Fruit fly (Drosophila melanogaster) S2 (cell line): ENCODE measurements around the gene CG7201.

ENCODE experiments used
- CG8478 ChIP-seq: fragments of >200 bp; optimal IDR thresholded peaks from 2 replicates; lab custom pipeline; 2018
- CTCF ChIP-seq, 2 experiments: fragments of >200 bp; optimal IDR thresholded peaks; 2 replicates each; lab custom pipeline; 2018

DNA sequence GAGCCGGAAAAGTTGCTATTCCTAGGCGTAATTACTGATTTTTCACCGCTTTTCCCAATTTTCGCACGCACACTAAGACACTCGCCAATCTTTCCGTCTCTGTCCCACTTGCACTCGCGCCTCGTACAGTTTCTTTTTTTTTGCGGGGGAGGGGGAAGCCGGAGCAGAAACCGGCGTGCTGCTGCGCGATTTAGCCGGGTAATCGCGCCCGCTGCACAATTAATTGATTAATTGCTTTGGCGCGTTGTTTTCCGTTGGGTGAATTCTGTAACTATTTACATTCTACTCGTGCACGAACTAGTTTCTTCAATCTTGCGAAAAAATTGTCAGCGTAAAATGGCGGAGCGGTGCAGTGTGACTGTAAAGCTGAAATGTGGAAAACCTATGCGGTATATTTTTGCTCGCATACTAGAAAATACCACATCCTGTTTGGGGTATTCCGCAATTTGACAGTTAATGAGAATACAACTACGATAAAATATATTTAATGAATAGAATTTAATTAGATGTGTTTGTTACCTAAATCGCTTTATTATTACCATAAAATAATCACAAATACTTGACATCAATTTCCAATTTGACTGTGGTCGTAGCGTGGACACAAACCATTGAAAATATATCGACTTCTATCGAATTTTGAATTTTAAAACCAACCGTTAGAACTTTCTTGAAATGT is 20.2 kb upstream of the CG7201 start, which contains the start of gene Cpsf6:
- no peak for TF ChIP-seq CTCF (optimal IDR thresholded peaks at IDR 0.05; lab: Kevin White, UChicago)
- TF ChIP-seq CG8478, result no peak
